Worm (Caenorhabditis elegans): ENCODE data around the gene M04B2.7.

DNA sequence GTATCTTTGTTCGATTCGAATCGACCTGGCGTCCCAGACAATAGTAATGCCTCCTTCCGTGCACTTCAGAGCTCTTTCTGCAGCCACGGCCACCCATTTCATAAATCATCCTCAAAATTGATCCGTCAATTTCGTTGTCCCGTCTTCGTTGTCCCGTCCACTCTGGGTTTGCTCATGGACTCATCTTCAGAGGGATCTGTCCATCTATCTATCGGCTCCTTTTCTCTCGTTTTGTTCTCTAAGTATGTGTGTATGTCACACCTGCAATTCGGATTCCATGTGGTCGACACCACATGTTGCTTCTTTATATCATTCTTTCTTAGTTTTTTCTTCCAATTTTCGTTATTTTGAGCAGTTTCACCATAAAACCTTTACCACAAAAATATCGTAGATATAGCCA is 24.0 kb upstream of the M04B2.7 start:
- TF ChIP-seq dao-5 (tag; optimal IDR thresholded peaks at IDR 0.05) (no peak), him-1 (tag; optimal IDR thresholded peaks at IDR 0.05) (no peak)
